Fruit fly (Drosophila melanogaster) whole organism, embryonic: ENCODE measurements around the gene elB.

ENCODE experiments used
- Abd-B ChIP-seq: fragments of 200-800 bp; sonication (Bioruptor generic); optimal IDR thresholded peaks from 2 replicates; lab custom pipeline; 2018; ENCODE audit warnings: missing biosample characterization, mild to moderate bottlenecking, missing genetic modification characterization, moderate library complexity
- B-H2 ChIP-seq: fragments of 200-800 bp; sonication (Bioruptor generic); optimal IDR thresholded peaks from 2 replicates; lab custom pipeline; 2018; ENCODE audit warnings: missing biosample characterization, mild to moderate bottlenecking, missing genetic modification characterization
- CG12744 ChIP-seq: fragments of 200-800 bp; sonication (Bioruptor generic); optimal IDR thresholded peaks from 2 replicates; lab custom pipeline; 2016; ENCODE audit warnings: missing biosample characterization, missing genetic modification characterization
- CG12769 ChIP-seq: fragments of 200-800 bp; sonication (Bioruptor generic); optimal IDR thresholded peaks from 2 replicates; lab custom pipeline; 2019; ENCODE audit warnings: missing biosample characterization, mild to moderate bottlenecking, missing genetic modification characterization, moderate library complexity
- CG13296 ChIP-seq: fragments of 200-800 bp; sonication (Bioruptor generic); optimal IDR thresholded peaks from 3 replicates; lab custom pipeline; 2018; ENCODE audit warnings: missing biosample characterization, mild to moderate bottlenecking, missing genetic modification characterization
- CG13424 ChIP-seq: fragments of 200-800 bp; sonication (Bioruptor generic); optimal IDR thresholded peaks from 2 replicates; lab custom pipeline; 2019; ENCODE audit warnings: missing biosample characterization, mild to moderate bottlenecking, missing genetic modification characterization, moderate library complexity
- CG14441 ChIP-seq: fragments of 200-800 bp; sonication (Bioruptor generic); IDR thresholded peaks from 2 replicates; pipeline ENCODE4 v1.3.6; 2022; ENCODE audit warnings: missing biosample characterization, missing genetic modification characterization
- CG14710 ChIP-seq: fragments of 200-800 bp; sonication (Bioruptor generic); optimal IDR thresholded peaks from 3 replicates; lab custom pipeline; 2019; ENCODE audit warnings: missing biosample characterization, mild to moderate bottlenecking, missing genetic modification characterization, moderate library complexity
- CG14965 ChIP-seq: fragments of 200-800 bp; sonication (Bioruptor generic); optimal IDR thresholded peaks from 2 replicates; lab custom pipeline; 2016; ENCODE audit warnings: missing biosample characterization, missing genetic modification characterization, borderline replicate concordance
- CG15514 ChIP-seq: fragments of 200-800 bp; sonication (Bioruptor generic); optimal IDR thresholded peaks from 3 replicates; lab custom pipeline; 2017; ENCODE audit warnings: missing biosample characterization, missing genetic modification characterization, mild to moderate bottlenecking, moderate library complexity, missing genetic modification reagents
- CG17186 ChIP-seq: fragments of 200-800 bp; sonication (Bioruptor generic); optimal IDR thresholded peaks from 3 replicates; lab custom pipeline; 2017; ENCODE audit warnings: missing biosample characterization, missing genetic modification reagents, missing genetic modification characterization
- CG17568 ChIP-seq: fragments of 200-800 bp; sonication (Bioruptor generic); optimal IDR thresholded peaks from 2 replicates; lab custom pipeline; 2018; ENCODE audit warnings: missing biosample characterization, mild to moderate bottlenecking, missing genetic modification characterization, moderate library complexity
- CG30020 ChIP-seq: fragments of 200-800 bp; optimal IDR thresholded peaks from 2 replicates; lab custom pipeline; 2019; ENCODE audit warnings: missing biosample characterization, mild to moderate bottlenecking, missing genetic modification characterization, moderate library complexity
- CG32532 ChIP-seq: fragments of 200-800 bp; sonication (Bioruptor generic); IDR thresholded peaks from 2 replicates; pipeline ENCODE4 v1.3.6; 2022; ENCODE audit warnings: missing biosample characterization, missing genetic modification characterization
- CG33557 ChIP-seq: fragments of 200-800 bp; sonication (Bioruptor generic); optimal IDR thresholded peaks from 2 replicates; lab custom pipeline; 2019; ENCODE audit warnings: missing biosample characterization, mild to moderate bottlenecking, missing genetic modification characterization, moderate library complexity
- CG34376 ChIP-seq: fragments of 200-800 bp; sonication (Bioruptor generic); optimal IDR thresholded peaks from 2 replicates; lab custom pipeline; 2018; ENCODE audit warnings: missing biosample characterization, mild to moderate bottlenecking, missing genetic modification characterization
- CG4360 ChIP-seq: fragments of 200-800 bp; sonication (Bioruptor generic); IDR thresholded peaks from 2 replicates; pipeline ENCODE4 v1.3.6; 2022; ENCODE audit warnings: missing biosample characterization, missing genetic modification characterization
- CG4707 ChIP-seq: fragments of 200-800 bp; sonication (Bioruptor generic); optimal IDR thresholded peaks from 2 replicates; lab custom pipeline; 2018; ENCODE audit warnings: missing biosample characterization, mild to moderate bottlenecking, missing genetic modification characterization, moderate library complexity
- CG7271 ChIP-seq: fragments of 200-800 bp; sonication (Bioruptor generic); optimal IDR thresholded peaks from 2 replicates; lab custom pipeline; 2018; ENCODE audit warnings: missing biosample characterization, mild to moderate bottlenecking, missing genetic modification characterization, moderate library complexity
- CG7987 ChIP-seq: fragments of 200-800 bp; sonication (Bioruptor generic); optimal IDR thresholded peaks from 2 replicates; lab custom pipeline; 2018; ENCODE audit warnings: missing biosample characterization, mild to moderate bottlenecking, missing genetic modification characterization, moderate library complexity
- CG8290 ChIP-seq, 3 experiments: fragments of 200-800 bp; sonication (Bioruptor generic); optimal IDR thresholded peaks; 2 replicates each; lab custom pipeline; 2016 to 2019; ENCODE audit warnings: missing biosample characterization in 3 of 3, missing genetic modification characterization in 3 of 3, mild to moderate bottlenecking in 2 of 3, moderate library complexity in 1 of 3
- CG8765 ChIP-seq: fragments of 200-800 bp; sonication (Bioruptor generic); IDR thresholded peaks from 2 replicates; pipeline ENCODE4 v1.3.6; 2022; ENCODE audit warnings: missing biosample characterization, missing genetic modification characterization
- CG9876 ChIP-seq: fragments of 200-800 bp; sonication (Bioruptor generic); optimal IDR thresholded peaks from 2 replicates; lab custom pipeline; 2016; ENCODE audit warnings: missing biosample characterization, missing genetic modification characterization
- Chrac-16 ChIP-seq: fragments of 200-800 bp; sonication (Bioruptor generic); optimal IDR thresholded peaks from 3 replicates; lab custom pipeline; 2016; ENCODE audit warnings: missing biosample characterization, missing genetic modification characterization
- Elba2 ChIP-seq: fragments of 200-800 bp; sonication (Bioruptor generic); optimal IDR thresholded peaks from 3 replicates; lab custom pipeline; 2016; ENCODE audit warnings: missing biosample characterization, missing genetic modification characterization
- Fer3 ChIP-seq: fragments of 200-800 bp; sonication (Bioruptor generic); optimal IDR thresholded peaks from 2 replicates; lab custom pipeline; 2018; ENCODE audit warnings: missing biosample characterization, mild to moderate bottlenecking, missing genetic modification characterization, moderate library complexity
- Jarid2 ChIP-seq: fragments of 200-800 bp; sonication (Bioruptor generic); optimal IDR thresholded peaks from 3 replicates; lab custom pipeline; 2017; ENCODE audit warnings: mild to moderate bottlenecking, missing biosample characterization, missing genetic modification reagents, missing genetic modification characterization
- Lpt ChIP-seq: fragments of >200 bp; optimal IDR thresholded peaks from 2 replicates; lab custom pipeline; 2018; ENCODE audit warnings: missing biosample characterization, missing genetic modification characterization
- MESR4 ChIP-seq: fragments of 200-800 bp; sonication (Bioruptor generic); optimal IDR thresholded peaks from 2 replicates; lab custom pipeline; 2018; ENCODE audit warnings: missing biosample characterization, mild to moderate bottlenecking, missing genetic modification characterization, moderate library complexity
- NFAT ChIP-seq: fragments of 200-800 bp; sonication (Bioruptor generic); IDR thresholded peaks from 2 replicates; pipeline ENCODE4 v1.3.6; 2022; ENCODE audit warnings: missing biosample characterization, missing genetic modification characterization
- Neu2 ChIP-seq: fragments of 200-800 bp; sonication (Bioruptor generic); optimal IDR thresholded peaks from 3 replicates; lab custom pipeline; 2016; ENCODE audit warnings: missing biosample characterization, missing genetic modification characterization, borderline replicate concordance
- Nf-YA ChIP-seq: fragments of 200-800 bp; sonication (Bioruptor generic); IDR thresholded peaks from 2 replicates; pipeline ENCODE4 v1.3.6; 2022; ENCODE audit warnings: missing biosample characterization, missing genetic modification characterization
- Poxn ChIP-seq: fragments of 200-800 bp; sonication (Bioruptor generic); IDR thresholded peaks from 2 replicates; pipeline ENCODE4 v1.3.6; 2022; ENCODE audit warnings: missing biosample characterization, missing genetic modification characterization
- Sox100B ChIP-seq: fragments of 200-800 bp; sonication (Bioruptor generic); optimal IDR thresholded peaks from 3 replicates; lab custom pipeline; 2018; ENCODE audit warnings: missing biosample characterization, mild to moderate bottlenecking, missing genetic modification characterization
- ac ChIP-seq: fragments of 200-800 bp; sonication (Bioruptor generic); optimal IDR thresholded peaks from 3 replicates; lab custom pipeline; 2017; ENCODE audit warnings: missing biosample characterization, mild to moderate bottlenecking, missing genetic modification characterization
- ci ChIP-seq: fragments of 200-800 bp; sonication (Bioruptor generic); IDR thresholded peaks from 3 replicates; pipeline ENCODE4 v1.3.6; 2022; ENCODE audit warnings: missing biosample characterization, missing genetic modification characterization
- gcm2 ChIP-seq: fragments of 200-800 bp; sonication (Bioruptor generic); optimal IDR thresholded peaks from 2 replicates; lab custom pipeline; 2016; ENCODE audit warnings: missing biosample characterization, missing genetic modification characterization
- gem ChIP-seq: fragments of 200-800 bp; sonication (Bioruptor generic); optimal IDR thresholded peaks from 2 replicates; lab custom pipeline; 2019; ENCODE audit warnings: missing biosample characterization, mild to moderate bottlenecking, missing genetic modification characterization, moderate library complexity
- ken ChIP-seq: fragments of 200-800 bp; sonication (Bioruptor generic); IDR thresholded peaks from 3 replicates; pipeline ENCODE4 v1.3.6; 2022; ENCODE audit warnings: missing biosample characterization, missing genetic modification characterization
- lbe ChIP-seq: fragments of 200-800 bp; sonication (Bioruptor generic); optimal IDR thresholded peaks from 2 replicates; lab custom pipeline; 2016; ENCODE audit warnings: missing biosample characterization, mild to moderate bottlenecking, missing genetic modification characterization
- luna ChIP-seq: fragments of 200-800 bp; sonication (Bioruptor generic); optimal IDR thresholded peaks from 2 replicates; lab custom pipeline; 2016; ENCODE audit warnings: missing biosample characterization, missing genetic modification characterization
- pho ChIP-seq: fragments of 200-800 bp; sonication (Bioruptor generic); optimal IDR thresholded peaks from 2 replicates; lab custom pipeline; 2016; ENCODE audit warnings: missing biosample characterization, missing genetic modification characterization
- psq ChIP-seq: fragments of 200-800 bp; sonication (Bioruptor generic); optimal IDR thresholded peaks from 2 replicates; lab custom pipeline; 2017; ENCODE audit warnings: missing biosample characterization, missing genetic modification characterization
- repo ChIP-seq: fragments of 200-800 bp; sonication (Bioruptor generic); optimal IDR thresholded peaks from 2 replicates; lab custom pipeline; 2016; ENCODE audit warnings: missing biosample characterization, missing genetic modification characterization
- rib ChIP-seq: fragments of 200-800 bp; sonication (Bioruptor generic); IDR thresholded peaks from 2 replicates; pipeline ENCODE4 v1.3.6; 2022; ENCODE audit warnings: missing biosample characterization, missing genetic modification characterization
- sc ChIP-seq, 3 experiments: fragments of >200 bp in 2 of 3; fragments of 200-800 bp in 1 of 3; sonication (Bioruptor generic) in 1 of 3; optimal IDR thresholded peaks; 2 replicates in 2 of 3; 3 replicates in 1 of 3; lab custom pipeline; 2017; ENCODE audit warnings: mild to moderate bottlenecking in 1 of 3, missing biosample characterization in 1 of 3, missing genetic modification characterization in 1 of 3, missing genetic modification reagents in 1 of 3
- schlank ChIP-seq: fragments of 200-800 bp; sonication (Bioruptor generic); optimal IDR thresholded peaks from 2 replicates; lab custom pipeline; 2018; ENCODE audit warnings: missing biosample characterization, mild to moderate bottlenecking, missing genetic modification characterization
- slbo ChIP-seq: fragments of 200-800 bp; sonication (Bioruptor generic); IDR thresholded peaks from 2 replicates; pipeline ENCODE4 v1.3.6; 2022; ENCODE audit warnings: missing biosample characterization, missing genetic modification characterization
- slou ChIP-seq: fragments of 200-800 bp; sonication (Bioruptor generic); optimal IDR thresholded peaks from 3 replicates; lab custom pipeline; 2016; ENCODE audit warnings: missing biosample characterization, missing genetic modification characterization
- tgo ChIP-seq: fragments of 200-800 bp; sonication (Bioruptor generic); IDR thresholded peaks from 3 replicates; pipeline ENCODE4 v1.3.6; 2022; ENCODE audit warnings: missing biosample characterization, missing genetic modification characterization
- vnd ChIP-seq: fragments of 200-800 bp; sonication (Bioruptor generic); IDR thresholded peaks from 3 replicates; pipeline ENCODE4 v1.3.6; 2022; ENCODE audit warnings: missing biosample characterization, missing genetic modification characterization; ENCODE audit not compliant: partially characterized antibody

Gene elB

dm6 chr2L:14398562-14398961, 10.8 kb downstream of the elB start:
- TF ChIP-seq Sox100B (GFP tag; lab: Kevin White, UChicago) (no peak), ci (GFP tag; lab: Robert Waterston, UW) (peak; percentile 33; the same call in 1 of the 3 replicates), MESR4 (GFP tag; lab: Kevin White, UChicago) (no peak), CG33557 (GFP tag; lab: Kevin White, UChicago) (no peak), Fer3 (tag; lab: Kevin White, UChicago) (no peak), CG7987 (no peak), Lpt (GFP tag; lab: Kevin White, UChicago) (no peak), CG15514 (GFP tag; lab: Kevin White, UChicago) (peak; percentile 3), slbo (GFP tag; lab: Robert Waterston, UW) (no peak), CG12769 (no peak), CG13424 (tag; lab: Kevin White, UChicago) (no peak), CG7271 (tag; lab: Kevin White, UChicago) (no peak), CG4707 (no peak), slou (no peak), CG14710 (tag; lab: Kevin White, UChicago) (no peak), CG4360 (GFP tag; lab: Robert Waterston, UW) (no peak), CG34376 (GFP tag; lab: Kevin White, UChicago) (no peak), CG32532 (GFP tag; lab: Robert Waterston, UW) (no peak), lbe (no peak), CG30020 (tag; lab: Kevin White, UChicago) (no peak), CG13296 (GFP tag; lab: Kevin White, UChicago) (no peak), CG14965 (GFP tag; lab: Kevin White, UChicago) (no peak), CG17186 (GFP tag; lab: Kevin White, UChicago) (no peak), ken (GFP tag; lab: Robert Waterston, UW) (0 out of 3 replicates have a peak, but pooled peaks have one; percentile 22), sc (optimal IDR thresholded peaks at IDR 0.05; lab: Kevin White, UChicago) (no peak), sc (GFP tag; optimal IDR thresholded peaks at IDR 0.05; lab: Kevin White, UChicago) (no peak), vnd (GFP tag; lab: Robert Waterston, UW) (no peak), Poxn (GFP tag; lab: Robert Waterston, UW) (no peak), CG17568 (peak; percentile 33), Abd-B (GFP tag; lab: Kevin White, UChicago) (no peak), psq (GFP tag; lab: Kevin White, UChicago) (no peak), Neu2 (GFP tag; lab: Kevin White, UChicago) (no peak), rib (GFP tag; lab: Robert Waterston, UW) (no peak), repo (GFP tag; lab: Kevin White, UChicago) (no peak), Nf-YA (GFP tag; lab: Robert Waterston, UW) (no peak), CG12744 (no peak), Chrac-16 (no peak), CG8765 (GFP tag; lab: Robert Waterston, UW) (no peak), pho (GFP tag; lab: Kevin White, UChicago) (no peak), CG8290 (GFP tag; optimal IDR thresholded peaks at IDR 0.05; lab: Kevin White, UChicago) (no peak), CG8290 (tag; optimal IDR thresholded peaks at IDR 0.05; lab: Kevin White, UChicago) (no peak), Elba2 (no peak), NFAT (GFP tag; lab: Robert Waterston, UW) (no peak), tgo (no peak), CG9876 (GFP tag; lab: Kevin White, UChicago) (no peak), gem (peak; percentile 7), CG14441 (GFP tag; lab: Robert Waterston, UW) (no peak), ac (GFP tag; lab: Kevin White, UChicago) (no peak), luna (GFP tag; lab: Kevin White, UChicago) (no peak), gcm2 (GFP tag; lab: Kevin White, UChicago) (no peak), B-H2 (no peak), Jarid2 (GFP tag; lab: Kevin White, UChicago) (no peak), schlank (tag; lab: Kevin White, UChicago) (no peak)
